Fruit fly (Drosophila melanogaster): Measurements from ENCODE around the gene CG14712.

The CG14712 gene

dm6 chr3R:11671784-11672183 is 43.2 kb downstream of the CG14712 start:
- TF ChIP-seq CG15710 (tag; optimal IDR thresholded peaks at IDR 0.05) (peak; percentile 24), CG17806 (tag; optimal IDR thresholded peaks at IDR 0.05) (peak; percentile 29), CG8159 (tag; optimal IDR thresholded peaks at IDR 0.05) (peak; percentile 50), CG9948 (tag; optimal IDR thresholded peaks at IDR 0.05) (peak; percentile 18), Snoo (tag; optimal IDR thresholded peaks at IDR 0.05) (no peak), Pif1B (GFP tag; optimal IDR thresholded peaks at IDR 0.05) (no peak), CG4496 (GFP tag; IDR thresholded peaks at IDR 0.05) (0 out of 3 replicates have a peak, but pooled peaks have one; percentile 29), CG8301 (tag; optimal IDR thresholded peaks at IDR 0.05) (peak; percentile 22), CG13204 (GFP tag; optimal IDR thresholded peaks at IDR 0.05) (no peak)

- TF ChIP-seq CG15710 (tag; optimal IDR thresholded peaks at IDR 0.05) (peak; percentile 25), CG9948 (tag; optimal IDR thresholded peaks at IDR 0.05) (peak; percentile 2), CG17806 (tag; optimal IDR thresholded peaks at IDR 0.05) (peak; percentile 13), CG8159 (tag; optimal IDR thresholded peaks at IDR 0.05) (peak; percentile 25), CG32121 (GFP tag; IDR thresholded peaks at IDR 0.05) (peak; percentile 31; the same call in 1 of the 2 replicates), Ets98B (GFP tag; IDR thresholded peaks at IDR 0.05) (no peak), CG8301 (tag; optimal IDR thresholded peaks at IDR 0.05) (no peak)
Measured at dm6 chr3R:11673955-11674663, 45.5 kb downstream of the CG14712 start, which contains the start of gene CG14715. CG14715 (plus strand) TSS chr3R:11674221.

dm6 chr3R:11678016-11678415 is 49.5 kb downstream of the CG14712 start, which contains the start of gene CG18476:
CG18476 (minus strand) TSS chr3R:11678116.
- TF ChIP-seq fd96Ca (GFP tag; IDR thresholded peaks at IDR 0.05) = no peak
- peak; percentile 95 for TF ChIP-seq CG15710 (tag; optimal IDR thresholded peaks at IDR 0.05)
- TF ChIP-seq D1 (tag; optimal IDR thresholded peaks at IDR 0.05) = no peak
- peak; percentile 91 for TF ChIP-seq CG34367 (tag; optimal IDR thresholded peaks at IDR 0.05)
- TF ChIP-seq rn (GFP tag; IDR thresholded peaks at IDR 0.05) = peak; percentile 84
- peak; percentile 92 for TF ChIP-seq CG9948 (tag; optimal IDR thresholded peaks at IDR 0.05)
- TF ChIP-seq CG13204 (GFP tag; optimal IDR thresholded peaks at IDR 0.05) = no peak
- TF ChIP-seq CG12605 (GFP tag; IDR thresholded peaks at IDR 0.05) = peak; percentile 95
- peak; percentile 95 for TF ChIP-seq CG8159 (tag; optimal IDR thresholded peaks at IDR 0.05)
- TF ChIP-seq CG10348 (GFP tag; IDR thresholded peaks at IDR 0.05) = peak; percentile 74; the same call in 1 of the 2 replicates
- TF ChIP-seq Pif1B (GFP tag; optimal IDR thresholded peaks at IDR 0.05) = no peak
- peak; percentile 97 for TF ChIP-seq CG4496 (GFP tag; IDR thresholded peaks at IDR 0.05)
- no peak for TF ChIP-seq Pif1A (GFP tag; optimal IDR thresholded peaks at IDR 0.05)
- peak; percentile 96 for TF ChIP-seq CG17806 (tag; optimal IDR thresholded peaks at IDR 0.05)
- peak; percentile 91 for TF ChIP-seq Snoo (tag; optimal IDR thresholded peaks at IDR 0.05)
- peak; percentile 92 for TF ChIP-seq CG8301 (tag; optimal IDR thresholded peaks at IDR 0.05)
- peak; percentile 96 for TF ChIP-seq CG32121 (GFP tag; IDR thresholded peaks at IDR 0.05)
- peak; percentile 95 for TF ChIP-seq Ets98B (GFP tag; IDR thresholded peaks at IDR 0.05)
- TF ChIP-seq EcR (GFP tag; optimal IDR thresholded peaks at IDR 0.05) = no peak
- peak; percentile 83 for TF ChIP-seq gl (tag; optimal IDR thresholded peaks at IDR 0.05)
- TF ChIP-seq CG14655 (GFP tag; optimal IDR thresholded peaks at IDR 0.05) = peak; percentile 92

dm6 chr3R:11679513-11679912 is 51.0 kb downstream of the CG14712 start, which contains the start of the genes Taf12 and Ho:
Taf12 (minus strand) TSS chr3R:11679690.
Ho (plus strand) TSS chr3R:11679743.
- TF ChIP-seq CG13204 (GFP tag; optimal IDR thresholded peaks at IDR 0.05) (no peak), EcR (GFP tag; optimal IDR thresholded peaks at IDR 0.05) (peak; percentile 9)
